Fruit fly (Drosophila melanogaster) whole organism, embryonic: ENCODE data around the gene FASN2.

Source experiments
- Ada2b ChIP-seq: fragments of 200-800 bp; sonication (Bioruptor generic); IDR thresholded peaks from 2 replicates; pipeline ENCODE4 v1.3.6; 2022; ENCODE audit warnings: missing biosample characterization, missing genetic modification characterization
- CG10654 ChIP-seq: fragments of 200-800 bp; sonication (Bioruptor generic); optimal IDR thresholded peaks from 2 replicates; lab custom pipeline; 2016; ENCODE audit warnings: missing biosample characterization, missing genetic modification characterization
- CG11560 ChIP-seq: fragments of 200-800 bp; sonication (Bioruptor generic); IDR thresholded peaks from 3 replicates; pipeline ENCODE4 v1.3.6; 2022; ENCODE audit warnings: missing biosample characterization, missing genetic modification characterization
- CG11696 ChIP-seq: fragments of 200-800 bp; sonication (Bioruptor generic); IDR thresholded peaks from 2 replicates; pipeline ENCODE4 v1.3.6; 2022; ENCODE audit warnings: missing biosample characterization, missing genetic modification characterization
- CG11723 ChIP-seq: fragments of 200-800 bp; sonication (Bioruptor generic); optimal IDR thresholded peaks from 2 replicates; lab custom pipeline; 2017; ENCODE audit warnings: missing biosample characterization, mild to moderate bottlenecking, missing genetic modification characterization
- CG12071 ChIP-seq: fragments of 200-800 bp; sonication (Bioruptor generic); optimal IDR thresholded peaks from 3 replicates; lab custom pipeline; 2018; ENCODE audit warnings: missing biosample characterization, mild to moderate bottlenecking, missing genetic modification characterization
- CG12104 ChIP-seq: fragments of 200-800 bp; sonication (Bioruptor generic); optimal IDR thresholded peaks from 3 replicates; lab custom pipeline; 2016; ENCODE audit warnings: missing biosample characterization, missing genetic modification characterization
- CG1233 ChIP-seq: fragments of 200-800 bp; sonication (Bioruptor generic); optimal IDR thresholded peaks from 4 replicates; lab custom pipeline; 2018; ENCODE audit warnings: missing biosample characterization, mild to moderate bottlenecking, missing genetic modification characterization
- CG13624 ChIP-seq: fragments of 200-800 bp; sonication (Bioruptor generic); optimal IDR thresholded peaks from 2 replicates; lab custom pipeline; 2016; ENCODE audit warnings: missing biosample characterization, missing genetic modification characterization
- CG15479 ChIP-seq: fragments of 200-800 bp; sonication (Bioruptor generic); optimal IDR thresholded peaks from 3 replicates; lab custom pipeline; 2019; ENCODE audit warnings: missing biosample characterization, mild to moderate bottlenecking, missing genetic modification characterization, moderate library complexity
- CG17186 ChIP-seq: fragments of 200-800 bp; sonication (Bioruptor generic); optimal IDR thresholded peaks from 3 replicates; lab custom pipeline; 2017; ENCODE audit warnings: missing biosample characterization, missing genetic modification reagents, missing genetic modification characterization
- CG17912 ChIP-seq: fragments of 200-800 bp; sonication (Bioruptor generic); optimal IDR thresholded peaks from 2 replicates; lab custom pipeline; 2018; ENCODE audit warnings: missing biosample characterization, mild to moderate bottlenecking, missing genetic modification characterization
- CG2129 ChIP-seq: fragments of 200-800 bp; sonication (Bioruptor generic); IDR thresholded peaks from 2 replicates; pipeline ENCODE4 v1.3.6; 2022; ENCODE audit warnings: missing biosample characterization, missing genetic modification characterization; ENCODE audit not compliant: partially characterized antibody
- CG31441 ChIP-seq: fragments of 200-800 bp; sonication (Bioruptor generic); IDR thresholded peaks from 2 replicates; pipeline ENCODE4 v1.3.6; 2022; ENCODE audit warnings: missing biosample characterization, missing genetic modification characterization
- CG42726 ChIP-seq: fragments of 200-800 bp; sonication (Bioruptor generic); IDR thresholded peaks from 2 replicates; pipeline ENCODE4 v1.3.6; 2022; ENCODE audit warnings: missing biosample characterization, missing genetic modification characterization; ENCODE audit not compliant: partially characterized antibody
- CG43689 ChIP-seq: fragments of 200-800 bp; sonication (Bioruptor generic); IDR thresholded peaks from 2 replicates; pipeline ENCODE4 v1.3.6; 2022; ENCODE audit warnings: missing biosample characterization, missing genetic modification characterization
- CG6683 ChIP-seq: fragments of 200-800 bp; sonication (Bioruptor generic); optimal IDR thresholded peaks from 2 replicates; lab custom pipeline; 2017; ENCODE audit warnings: missing biosample characterization, mild to moderate bottlenecking, missing genetic modification characterization, missing genetic modification reagents
- CG9817 ChIP-seq: fragments of 200-800 bp; sonication (Bioruptor generic); optimal IDR thresholded peaks from 2 replicates; lab custom pipeline; 2018; ENCODE audit warnings: missing biosample characterization, mild to moderate bottlenecking, missing genetic modification characterization, moderate library complexity
- CTCF ChIP-seq: fragments of 200-800 bp; sonication (Bioruptor generic); optimal IDR thresholded peaks from 2 replicates; lab custom pipeline; 2017; ENCODE audit warnings: missing biosample characterization, mild to moderate bottlenecking, missing genetic modification characterization, moderate library complexity
- CrebB ChIP-seq: fragments of 200-800 bp; sonication (Bioruptor generic); optimal IDR thresholded peaks from 3 replicates; lab custom pipeline; 2018; ENCODE audit warnings: missing biosample characterization, mild to moderate bottlenecking, missing genetic modification characterization
- D19A ChIP-seq: fragments of 200-800 bp; optimal IDR thresholded peaks from 3 replicates; lab custom pipeline; 2019; ENCODE audit warnings: missing biosample characterization, mild to moderate bottlenecking, missing genetic modification characterization, moderate library complexity
- Dad ChIP-seq: fragments of 200-800 bp; sonication (Bioruptor generic); optimal IDR thresholded peaks from 3 replicates; lab custom pipeline; 2016; ENCODE audit warnings: missing biosample characterization, missing genetic modification characterization
- Deaf1 ChIP-seq: fragments of 200-800 bp; optimal IDR thresholded peaks from 3 replicates; lab custom pipeline; 2019; ENCODE audit warnings: missing biosample characterization, mild to moderate bottlenecking, missing genetic modification characterization, moderate library complexity
- Doc2 ChIP-seq: fragments of 200-800 bp; sonication (Bioruptor generic); IDR thresholded peaks from 2 replicates; pipeline ENCODE4 v1.3.6; 2022; ENCODE audit warnings: missing biosample characterization, missing genetic modification characterization
- Drgx ChIP-seq: fragments of 200-800 bp; sonication (Bioruptor generic); IDR thresholded peaks from 2 replicates; pipeline ENCODE4 v1.3.6; 2022; ENCODE audit warnings: missing biosample characterization, missing genetic modification characterization
- E2f1 ChIP-seq: fragments of 200-800 bp; sonication (Bioruptor generic); IDR thresholded peaks from 2 replicates; pipeline ENCODE4 v1.3.6; 2022; ENCODE audit warnings: missing biosample characterization, missing genetic modification characterization
- E2f2 ChIP-seq: fragments of 200-800 bp; sonication (Bioruptor generic); IDR thresholded peaks from 2 replicates; pipeline ENCODE4 v1.3.6; 2022; ENCODE audit warnings: missing biosample characterization, missing genetic modification characterization
- GATAe ChIP-seq: fragments of 200-800 bp; sonication (Bioruptor generic); conservative IDR thresholded peaks from 2 replicates; pipeline ENCODE4 v1.3.6; 2022; ENCODE audit warnings: missing biosample characterization, missing genetic modification characterization
- Hr39 ChIP-seq: fragments of >200 bp; optimal IDR thresholded peaks from 2 replicates; lab custom pipeline; 2017
- Hr51 ChIP-seq, 2 experiments: fragments of 200-800 bp; sonication (Bioruptor generic); optimal IDR thresholded peaks; 2 replicates in 1 of 2; 3 replicates in 1 of 2; lab custom pipeline; 2016 to 2018; ENCODE audit warnings: missing biosample characterization in 2 of 2, missing genetic modification characterization in 2 of 2, mild to moderate bottlenecking in 1 of 2, moderate library complexity in 1 of 2
- Oaz ChIP-seq: fragments of 200-800 bp; sonication (Bioruptor generic); IDR thresholded peaks from 2 replicates; pipeline ENCODE4 v1.3.6; 2022; ENCODE audit warnings: missing biosample characterization, missing genetic modification characterization
- Rfx ChIP-seq: fragments of 200-800 bp; sonication (Bioruptor generic); IDR thresholded peaks from 2 replicates; pipeline ENCODE4 v1.3.6; 2022; ENCODE audit warnings: missing biosample characterization, missing genetic modification characterization
- Sox100B ChIP-seq: fragments of 200-800 bp; sonication (Bioruptor generic); optimal IDR thresholded peaks from 3 replicates; lab custom pipeline; 2018; ENCODE audit warnings: missing biosample characterization, mild to moderate bottlenecking, missing genetic modification characterization
- cas ChIP-seq: fragments of 200-800 bp; sonication (Bioruptor generic); IDR thresholded peaks from 2 replicates; pipeline ENCODE4 v1.3.6; 2022; ENCODE audit warnings: missing biosample characterization, missing genetic modification characterization
- corto ChIP-seq: fragments of 200-800 bp; sonication (Bioruptor generic); optimal IDR thresholded peaks from 2 replicates; lab custom pipeline; 2016; ENCODE audit warnings: missing biosample characterization, mild to moderate bottlenecking, missing genetic modification characterization, moderate library complexity
- dpn ChIP-seq, 2 experiments: fragments of 200-800 bp; sonication (Bioruptor generic); optimal IDR thresholded peaks; 3 replicates each; lab custom pipeline; 2016; ENCODE audit warnings: missing biosample characterization in 2 of 2, missing genetic modification characterization in 2 of 2
- ems ChIP-seq: fragments of 200-800 bp; sonication (Bioruptor generic); optimal IDR thresholded peaks from 3 replicates; lab custom pipeline; 2016; ENCODE audit warnings: missing biosample characterization, missing genetic modification characterization
- eve ChIP-seq, 2 experiments: fragments of >200 bp; optimal IDR thresholded peaks; 2 replicates each; lab custom pipeline; 2017; ENCODE audit warnings: missing biosample characterization in 2 of 2, missing genetic modification characterization in 2 of 2
- fd64A ChIP-seq: fragments of 200-800 bp; sonication (Bioruptor generic); optimal IDR thresholded peaks from 3 replicates; lab custom pipeline; 2018; ENCODE audit warnings: missing biosample characterization, mild to moderate bottlenecking, missing genetic modification characterization
- fu2 ChIP-seq: fragments of 200-800 bp; sonication (Bioruptor generic); optimal IDR thresholded peaks from 2 replicates; lab custom pipeline; 2016; ENCODE audit warnings: missing biosample characterization, missing genetic modification characterization
- gcm ChIP-seq: fragments of 200-800 bp; sonication (Bioruptor generic); optimal IDR thresholded peaks from 2 replicates; lab custom pipeline; 2019; ENCODE audit warnings: missing biosample characterization, mild to moderate bottlenecking, missing genetic modification characterization, moderate library complexity
- gsb-n ChIP-seq: fragments of 200-800 bp; sonication (Bioruptor generic); optimal IDR thresholded peaks from 3 replicates; lab custom pipeline; 2018; ENCODE audit warnings: missing biosample characterization, mild to moderate bottlenecking, missing genetic modification characterization
- hbn ChIP-seq: fragments of 200-800 bp; sonication (Bioruptor generic); IDR thresholded peaks from 2 replicates; pipeline ENCODE4 v1.3.6; 2022; ENCODE audit warnings: missing biosample characterization, missing genetic modification characterization; ENCODE audit not compliant: partially characterized antibody
- her ChIP-seq: fragments of 200-800 bp; sonication (Bioruptor generic); optimal IDR thresholded peaks from 2 replicates; lab custom pipeline; 2016; ENCODE audit warnings: missing biosample characterization, missing genetic modification characterization
- jumu ChIP-seq: fragments of 200-800 bp; sonication (Bioruptor generic); optimal IDR thresholded peaks from 3 replicates; lab custom pipeline; 2016; ENCODE audit warnings: missing biosample characterization, missing genetic modification characterization
- ranshi ChIP-seq: fragments of 200-800 bp; sonication (Bioruptor generic); IDR thresholded peaks from 2 replicates; pipeline ENCODE4 v1.3.6; 2022; ENCODE audit warnings: missing biosample characterization, missing genetic modification characterization
- sd ChIP-seq: fragments of 200-800 bp; sonication (Bioruptor generic); optimal IDR thresholded peaks from 3 replicates; lab custom pipeline; 2018; ENCODE audit warnings: missing biosample characterization, mild to moderate bottlenecking, missing genetic modification characterization, moderate library complexity
- seq ChIP-seq: fragments of 200-800 bp; sonication (Bioruptor generic); IDR thresholded peaks from 2 replicates; pipeline ENCODE4 v1.3.6; 2022; ENCODE audit warnings: missing biosample characterization, missing genetic modification characterization
- sima ChIP-seq: fragments of 200-800 bp; sonication (Bioruptor generic); optimal IDR thresholded peaks from 2 replicates; lab custom pipeline; 2016; ENCODE audit warnings: missing biosample characterization, missing genetic modification characterization
- slou ChIP-seq: fragments of 200-800 bp; sonication (Bioruptor generic); optimal IDR thresholded peaks from 3 replicates; lab custom pipeline; 2016; ENCODE audit warnings: missing biosample characterization, missing genetic modification characterization
- sug ChIP-seq: fragments of 200-800 bp; optimal IDR thresholded peaks from 2 replicates; lab custom pipeline; 2019; ENCODE audit warnings: missing biosample characterization, mild to moderate bottlenecking, missing genetic modification characterization, moderate library complexity
- tll ChIP-seq, 2 experiments: fragments of 200-800 bp in 1 of 2; fragments of >200 bp in 1 of 2; sonication (Bioruptor generic) in 1 of 2; optimal IDR thresholded peaks; 2 replicates each; lab custom pipeline; 2017 to 2019; ENCODE audit warnings: missing biosample characterization in 2 of 2, missing genetic modification characterization in 2 of 2, mild to moderate bottlenecking in 1 of 2, moderate library complexity in 1 of 2
- usp ChIP-seq: fragments of >200 bp; optimal IDR thresholded peaks from 2 replicates; lab custom pipeline; 2017; ENCODE audit warnings: missing biosample characterization, missing genetic modification characterization

The FASN2 gene

dm6 chr2L:3003399-3003798, 40.3 kb upstream of the FASN2 start (continued):
- no peak for TF ChIP-seq Doc2 (GFP tag; lab: Robert Waterston, UW)
- peak; percentile 16 for TF ChIP-seq CG10654 (GFP tag; lab: Kevin White, UChicago)
- peak; percentile 67 for TF ChIP-seq CG31441 (GFP tag; lab: Robert Waterston, UW)
- no peak for TF ChIP-seq Hr39 (lab: Kevin White, UChicago)
- TF ChIP-seq CG12071: peak; percentile 68
- TF ChIP-seq usp: no peak
- peak; percentile 87 for TF ChIP-seq D19A (tag; lab: Kevin White, UChicago)
- TF ChIP-seq CrebB: no peak
- TF ChIP-seq gcm (GFP tag; lab: Kevin White, UChicago): peak; percentile 50
- TF ChIP-seq jumu (GFP tag; lab: Kevin White, UChicago): no peak
- TF ChIP-seq eve (GFP tag; optimal IDR thresholded peaks at IDR 0.05; lab: Kevin White, UChicago): no peak
- TF ChIP-seq sima (GFP tag; lab: Kevin White, UChicago): no peak
- peak; percentile 56 for TF ChIP-seq CG1233 (GFP tag; lab: Kevin White, UChicago)
- TF ChIP-seq fu2 (GFP tag; lab: Kevin White, UChicago): no peak
- peak in 1 of 2 experiments; percentile 41 for TF ChIP-seq dpn (GFP tag; optimal IDR thresholded peaks at IDR 0.05; lab: Kevin White, UChicago)
- peak; percentile 76 for TF ChIP-seq Drgx (GFP tag; lab: Robert Waterston, UW)
- TF ChIP-seq cas (GFP tag; lab: Robert Waterston, UW): no peak
- TF ChIP-seq CG11723 (GFP tag; lab: Kevin White, UChicago): peak; percentile 20
- TF ChIP-seq E2f1 (GFP tag; lab: Robert Waterston, UW): peak; percentile 42; the same call in 1 of the 2 replicates
- TF ChIP-seq E2f2 (GFP tag; lab: Robert Waterston, UW): no peak
- no peak for TF ChIP-seq Dad (GFP tag; lab: Kevin White, UChicago)
- TF ChIP-seq sug (tag; lab: Kevin White, UChicago): no peak
- TF ChIP-seq GATAe (GFP tag; lab: Robert Waterston, UW): no peak
- no peak for TF ChIP-seq tll (GFP tag; optimal IDR thresholded peaks at IDR 0.05; lab: Kevin White, UChicago)
- peak; percentile 10 for TF ChIP-seq CG9817 (tag; lab: Kevin White, UChicago)
- TF ChIP-seq Ada2b: peak; percentile 47; the same call in 1 of the 2 replicates
- TF ChIP-seq slou: no peak
- no peak for TF ChIP-seq CG43689 (GFP tag; lab: Robert Waterston, UW)
- TF ChIP-seq CG17186 (GFP tag; lab: Kevin White, UChicago): peak; percentile 2
- TF ChIP-seq Oaz (GFP tag; lab: Robert Waterston, UW): no peak
- no peak for TF ChIP-seq CG11696 (GFP tag; lab: Robert Waterston, UW)
- TF ChIP-seq fd64A (GFP tag; lab: Kevin White, UChicago): peak; percentile 52
- TF ChIP-seq seq: 0 out of 2 replicates have a peak, but pooled peaks have one; percentile 20
- TF ChIP-seq CG13624 (GFP tag; lab: Kevin White, UChicago): no peak
- no peak for TF ChIP-seq CG42726 (GFP tag; lab: Robert Waterston, UW)
- peak; percentile 62 for TF ChIP-seq gsb-n (tag; lab: Kevin White, UChicago)
- TF ChIP-seq sd (tag; lab: Kevin White, UChicago): peak; percentile 20
- no peak for TF ChIP-seq hbn (GFP tag; lab: Robert Waterston, UW)
- TF ChIP-seq ems (GFP tag; lab: Kevin White, UChicago): peak; percentile 14
- TF ChIP-seq CG6683 (GFP tag; lab: Kevin White, UChicago): no peak
- no peak for TF ChIP-seq CG11560 (tag; lab: Robert Waterston, UW)
- TF ChIP-seq Sox100B (GFP tag; lab: Kevin White, UChicago): peak; percentile 75
- no peak for TF ChIP-seq Rfx
- TF ChIP-seq ranshi (GFP tag; lab: Robert Waterston, UW): no peak
- TF ChIP-seq CG15479 (GFP tag; lab: Kevin White, UChicago): no peak
- no peak for TF ChIP-seq corto
- peak in 1 of 2 experiments; percentile 73 for TF ChIP-seq Hr51 (GFP tag; optimal IDR thresholded peaks at IDR 0.05; lab: Kevin White, UChicago)
- TF ChIP-seq CG17912: no peak
- no peak for TF ChIP-seq CG2129 (GFP tag; lab: Robert Waterston, UW)
- TF ChIP-seq Deaf1: no peak
- TF ChIP-seq CTCF (GFP tag; lab: Kevin White, UChicago): no peak
- TF ChIP-seq CG12104 (GFP tag; lab: Kevin White, UChicago): no peak
- no peak for TF ChIP-seq her
